Worm (Caenorhabditis elegans) whole organism, early embryonic: ENCODE results near the gene gpcp-2.

Experiments used
- B0310.2 ChIP-seq: sonication (generic microtip); optimal IDR thresholded peaks from 2 replicates; lab custom pipeline; 2016; ENCODE audit warnings: mild to moderate bottlenecking, missing genetic modification characterization, missing compliant biosample characterization
- F13C5.2 ChIP-seq: sonication (generic microtip); optimal IDR thresholded peaks from 2 replicates; lab custom pipeline; 2017; ENCODE audit warnings: mild to moderate bottlenecking, missing genetic modification characterization, inconsistent platforms, missing compliant biosample characterization
- aly-1 ChIP-seq: sonication (generic microtip); optimal IDR thresholded peaks from 2 replicates; lab custom pipeline; 2016; ENCODE audit warnings: missing genetic modification characterization, missing compliant biosample characterization
- ama-1 ChIP-seq: fragments of 150-350 bp; optimal IDR thresholded peaks from 2 replicates; lab custom pipeline; 2014
- ceh-13 ChIP-seq: fragments of 200-800 bp; sonication (Bioruptor generic); optimal IDR thresholded peaks from 2 replicates; lab custom pipeline; 2018; ENCODE audit warnings: mild to moderate bottlenecking, missing genetic modification characterization, missing compliant biosample characterization
- ceh-36 ChIP-seq: sonication (generic microtip); optimal IDR thresholded peaks from 2 replicates; lab custom pipeline; 2016; ENCODE audit warnings: missing genetic modification characterization, inconsistent platforms, missing compliant biosample characterization
- ets-7 ChIP-seq: sonication (generic microtip); optimal IDR thresholded peaks from 2 replicates; lab custom pipeline; 2016; ENCODE audit warnings: missing genotype, missing genetic modification characterization, missing compliant biosample characterization
- flt-1 ChIP-seq: fragments of 200-800 bp; sonication (Bioruptor generic); IDR thresholded peaks from 2 replicates; pipeline ENCODE4 v1.3.6; 2022; ENCODE audit warnings: missing genetic modification characterization, missing compliant biosample characterization
- hnd-1 ChIP-seq: sonication (generic microtip); optimal IDR thresholded peaks from 2 replicates; lab custom pipeline; 2016; ENCODE audit warnings: missing genetic modification characterization, missing compliant biosample characterization
- pes-1 ChIP-seq: fragments of 200-800 bp; sonication (Bioruptor generic); IDR thresholded peaks from 2 replicates; pipeline ENCODE4 v1.3.6; 2022; ENCODE audit warnings: missing genetic modification reagents, missing genetic modification characterization, missing compliant biosample characterization
- sea-1 ChIP-seq: fragments of 200-800 bp; sonication (Bioruptor generic); conservative IDR thresholded peaks from 2 replicates; pipeline ENCODE4 v1.3.6; 2022; ENCODE audit warnings: missing genetic modification characterization, missing compliant biosample characterization
- tbx-37 ChIP-seq: fragments of 200-800 bp; sonication (Bioruptor generic); conservative IDR thresholded peaks from 2 replicates; pipeline ENCODE4 v1.3.6; 2022; ENCODE audit warnings: missing genetic modification reagents, missing genetic modification characterization, missing compliant biosample characterization
- tra-4 ChIP-seq: sonication (generic microtip); optimal IDR thresholded peaks from 2 replicates; lab custom pipeline; 2017; ENCODE audit warnings: missing genetic modification characterization, missing compliant biosample characterization

- no peak for TF ChIP-seq hnd-1 (tag; lab: Kevin White, UChicago)
- TF ChIP-seq ets-7, result no peak
- no peak for TF ChIP-seq ceh-36 (tag; lab: Kevin White, UChicago)
- TF ChIP-seq ama-1 (lab: Kevin White, UChicago), result no peak
- TF ChIP-seq pes-1, result no peak
- TF ChIP-seq flt-1 (GFP tag; lab: Robert Waterston, UW), result no peak
- TF ChIP-seq tbx-37 (GFP tag; lab: Robert Waterston, UW), result no peak
- TF ChIP-seq sea-1, result no peak
- TF ChIP-seq B0310.2, result no peak
- no peak for TF ChIP-seq tra-4 (tag; lab: Kevin White, UChicago)
- TF ChIP-seq F13C5.2 (tag; lab: Kevin White, UChicago), result no peak
- no peak for TF ChIP-seq ceh-13 (GFP tag; lab: Kevin White, UChicago)
- no peak for TF ChIP-seq aly-1 (tag; lab: Kevin White, UChicago)
These were observed 20.7 kb upstream of the gpcp-2 start for ce11 chrII:8093914-8094313.
